Worm (Caenorhabditis elegans) whole organism, L4 larva: Measurements from ENCODE around the gene srh-55.
"Not testable (repeated sequence)": the region's sequence is repeated elsewhere in the genome, so short reads cannot be mapped to it uniquely, and the experiment has no call there.

Source experiments
- R02D3.7 ChIP-seq: fragments of 150-350 bp; sonication (generic microtip); optimal IDR thresholded peaks from 3 replicates; lab custom pipeline; 2014; ENCODE audit warnings: missing biosample characterization, missing genetic modification characterization
- T26A8.4 ChIP-seq: fragments of 200-800 bp; sonication (Bioruptor generic); IDR thresholded peaks from 2 replicates; pipeline ENCODE4 v1.3.6; 2022; ENCODE audit warnings: missing genetic modification characterization, missing compliant biosample characterization
- ZK546.5 ChIP-seq, 2 experiments: sonication (generic microtip); optimal IDR thresholded peaks; 2 replicates each; lab custom pipeline; 2017; ENCODE audit warnings: missing biosample characterization in 2 of 2, missing genetic modification characterization in 2 of 2
- arid-1 ChIP-seq: fragments of 200-800 bp; sonication (Bioruptor generic); conservative IDR thresholded peaks from 2 replicates; pipeline ENCODE4 v1.3.6; 2022; ENCODE audit warnings: missing genetic modification reagents, missing genetic modification characterization, missing compliant biosample characterization
- ceh-82 ChIP-seq: sonication (generic microtip); optimal IDR thresholded peaks from 2 replicates; lab custom pipeline; 2017; ENCODE audit warnings: missing biosample characterization, missing genetic modification characterization
- lin-29 ChIP-seq: fragments of 200-800 bp; sonication (Bioruptor generic); IDR thresholded peaks from 2 replicates; pipeline ENCODE4 v1.3.6; 2022; ENCODE audit warnings: missing genetic modification reagents, missing genetic modification characterization, missing compliant biosample characterization
- nhr-10 ChIP-seq: fragments of 150-350 bp; optimal IDR thresholded peaks from 2 replicates; lab custom pipeline; 2014; ENCODE audit warnings: missing biosample characterization, missing genetic modification characterization
- nhr-11 ChIP-seq: fragments of 150-350 bp; optimal IDR thresholded peaks from 2 replicates; lab custom pipeline; 2014; ENCODE audit warnings: missing biosample characterization, missing genetic modification characterization
- nhr-76 ChIP-seq: fragments of 150-350 bp; optimal IDR thresholded peaks from 2 replicates; lab custom pipeline; 2014; ENCODE audit warnings: missing biosample characterization, missing genetic modification characterization
- pqm-1 ChIP-seq: sonication (generic microtip); optimal IDR thresholded peaks from 2 replicates; lab custom pipeline; 2017; ENCODE audit warnings: missing biosample characterization, missing genetic modification characterization
- set-16 ChIP-seq: fragments of 200-800 bp; sonication (Bioruptor generic); IDR thresholded peaks from 2 replicates; pipeline ENCODE4 v1.3.6; 2022; ENCODE audit warnings: missing genetic modification reagents, missing genetic modification characterization, missing compliant biosample characterization
- unc-39 ChIP-seq: sonication (generic microtip); optimal IDR thresholded peaks from 2 replicates; lab custom pipeline; 2017; ENCODE audit warnings: missing biosample characterization, missing genetic modification characterization
- zag-1 ChIP-seq: fragments of 150-350 bp; optimal IDR thresholded peaks from 2 replicates; lab custom pipeline; 2014; ENCODE audit warnings: missing biosample characterization, missing genetic modification characterization
- ztf-11 ChIP-seq: fragments of 150-350 bp; optimal IDR thresholded peaks from 2 replicates; lab custom pipeline; 2014; ENCODE audit warnings: missing biosample characterization, missing genetic modification characterization

- not testable (repeated sequence) for TF ChIP-seq R02D3.7 (tag; lab: Kevin White, UChicago); zag-1 (tag; lab: Kevin White, UChicago); ztf-11 (tag; lab: Kevin White, UChicago); nhr-10 (tag; lab: Kevin White, UChicago); ZK546.5 (tag; optimal IDR thresholded peaks at IDR 0.05; lab: Kevin White, UChicago); T26A8.4 (GFP tag; lab: Robert Waterston, UW); set-16 (GFP tag; lab: Robert Waterston, UW); nhr-76; lin-29 (GFP tag; lab: Robert Waterston, UW); arid-1 (GFP tag; lab: Robert Waterston, UW); pqm-1 (tag; lab: Kevin White, UChicago); nhr-11 (tag; lab: Kevin White, UChicago); unc-39 (tag; lab: Kevin White, UChicago); ceh-82 (tag; lab: Kevin White, UChicago)
These were observed 14.6 kb downstream of the srh-55 start for ce11 chrV:15168018-15168417.
